Worm (Caenorhabditis elegans) whole organism, midembryonic: ENCODE measurements around the gene R04B5.1.

Experiments
- T22C8.4 ChIP-seq: fragments of 200-800 bp; sonication (Bioruptor generic); IDR thresholded peaks from 2 replicates; pipeline ENCODE4 v1.3.6; 2022; ENCODE audit warnings: missing genetic modification characterization, missing compliant biosample characterization
- cog-1 ChIP-seq: sonication (generic microtip); optimal IDR thresholded peaks from 2 replicates; lab custom pipeline; 2016; ENCODE audit warnings: missing genetic modification characterization, missing compliant biosample characterization
- flt-1 ChIP-seq: fragments of 200-800 bp; sonication (Bioruptor generic); IDR thresholded peaks from 2 replicates; pipeline ENCODE4 v1.3.6; 2022; ENCODE audit warnings: missing genetic modification characterization, missing compliant biosample characterization
- klf-2 ChIP-seq: fragments of 200-800 bp; sonication (Bioruptor generic); conservative IDR thresholded peaks from 2 replicates; pipeline ENCODE4 v1.3.6; 2022; ENCODE audit warnings: missing genetic modification reagents, missing genetic modification characterization, missing compliant biosample characterization
- ref-1 ChIP-seq: fragments of 200-800 bp; sonication (Bioruptor generic); conservative IDR thresholded peaks from 2 replicates; pipeline ENCODE4 v1.3.6; 2022; ENCODE audit warnings: missing genetic modification reagents, missing genetic modification characterization, missing compliant biosample characterization
- tab-1 ChIP-seq: fragments of 200-800 bp; sonication (Bioruptor generic); IDR thresholded peaks from 2 replicates; pipeline ENCODE4 v1.3.6; 2022; ENCODE audit warnings: missing genetic modification characterization, missing compliant biosample characterization
- ztf-23 ChIP-seq: fragments of 200-800 bp; sonication (Bioruptor generic); IDR thresholded peaks from 2 replicates; pipeline ENCODE4 v1.3.6; 2022; ENCODE audit warnings: missing genetic modification reagents, missing genetic modification characterization, missing compliant biosample characterization

DNA sequence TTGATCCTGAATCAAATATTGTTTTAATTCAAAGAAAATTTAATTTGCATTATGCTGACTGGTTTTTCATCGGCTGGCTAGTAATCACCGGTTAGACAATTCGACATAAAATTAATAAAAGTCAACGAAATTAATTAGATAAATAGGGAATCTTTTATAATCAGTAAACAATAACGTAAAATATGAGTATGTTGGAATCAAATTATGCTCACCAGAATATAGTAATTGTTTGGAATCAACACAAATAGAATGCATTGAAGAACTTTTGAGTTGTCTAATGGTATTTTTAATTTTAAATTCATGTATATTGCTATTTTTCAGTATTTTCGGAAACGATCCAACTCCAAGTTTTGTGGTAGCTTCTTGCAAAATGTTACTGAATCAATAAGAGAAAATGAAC, 27.3 kb upstream of the R04B5.1 start, which contains the start of gene C08B6.2:
- TF ChIP-seq T22C8.4 (no peak), cog-1 (tag; lab: Kevin White, UChicago) (no peak), flt-1 (GFP tag; lab: Robert Waterston, UW) (no peak), ztf-23 (GFP tag; lab: Robert Waterston, UW) (no peak), ref-1 (GFP tag; lab: Robert Waterston, UW) (no peak), tab-1 (no peak), klf-2 (GFP tag; lab: Robert Waterston, UW) (no peak)
